Fruit fly (Drosophila melanogaster): Measurements from ENCODE around the gene eIF4E1.

Gene eIF4E1

DNA sequence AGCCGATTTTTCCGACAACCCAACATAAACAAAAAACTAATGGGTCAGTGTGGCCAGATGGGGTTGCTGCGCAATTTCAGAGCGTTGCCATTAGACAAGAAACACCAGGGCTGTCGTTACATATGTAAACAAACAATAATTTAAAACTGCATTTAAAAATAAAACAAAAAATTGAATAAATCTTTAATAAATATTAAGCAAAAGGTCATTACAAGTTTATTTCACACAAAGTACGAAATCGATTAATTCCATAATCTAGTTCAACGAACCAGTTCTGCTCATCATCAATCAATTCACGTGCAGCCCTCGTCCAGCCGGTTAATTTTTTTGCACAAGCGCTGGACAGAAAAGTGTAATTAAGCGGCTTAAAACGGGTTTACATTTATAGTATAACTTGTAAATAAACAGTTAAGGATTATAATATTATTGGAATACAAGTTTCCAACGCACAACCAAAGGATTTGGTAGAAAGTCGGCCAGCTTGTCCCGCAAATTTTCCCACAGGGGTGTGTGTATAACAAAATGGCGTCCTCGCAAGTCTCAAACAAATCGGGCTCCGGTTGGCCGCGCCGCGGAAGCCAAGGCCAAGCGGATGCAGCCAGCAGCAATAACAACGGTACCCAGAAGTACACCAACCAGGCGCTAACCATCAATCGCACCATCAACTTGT is 8.6 kb upstream of the eIF4E1 start, which contains the start of the genes CG4022 and Cpsf5 (continued):
- TF ChIP-seq insv (GFP tag; optimal IDR thresholded peaks at IDR 0.05) (peak in 1 of 2 experiments; percentile 66), luna (GFP tag; optimal IDR thresholded peaks at IDR 0.05) (no peak), Hmr (GFP tag; optimal IDR thresholded peaks at IDR 0.05) (peak; percentile 85), CG7987 (GFP tag; optimal IDR thresholded peaks at IDR 0.05) (no peak), CG7963 (GFP tag; IDR thresholded peaks at IDR 0.05; ENCODE audit: partially characterized antibody) (no peak), gsb-n (tag; optimal IDR thresholded peaks at IDR 0.05) (peak; percentile 84), Hand (GFP tag; optimal IDR thresholded peaks at IDR 0.05) (peak; percentile 55), cwo (GFP tag; optimal IDR thresholded peaks at IDR 0.05) (peak; percentile 58), da (GFP tag; optimal IDR thresholded peaks at IDR 0.05) (peak; percentile 21), chinmo (GFP tag; IDR thresholded peaks at IDR 0.05; ENCODE audit: partially characterized antibody) (0 out of 4 replicates have a peak, but pooled peaks have one; percentile 26), CG9817 (tag; optimal IDR thresholded peaks at IDR 0.05) (peak; percentile 90), CG10959 (GFP tag; IDR thresholded peaks at IDR 0.05) (peak; percentile 70), CG7928 (GFP tag; optimal IDR thresholded peaks at IDR 0.05) (peak; percentile 98), CG8765 (GFP tag; IDR thresholded peaks at IDR 0.05) (peak; percentile 66; the same call in 1 of the 2 replicates), CG7271 (tag; optimal IDR thresholded peaks at IDR 0.05) (peak; percentile 67), lilli (GFP tag; optimal IDR thresholded peaks at IDR 0.05) (peak; percentile 90), Sry-β (GFP tag; optimal IDR thresholded peaks at IDR 0.05) (peak; percentile 42), Myb (GFP tag; optimal IDR thresholded peaks at IDR 0.05) (peak; percentile 44), cato (GFP tag; optimal IDR thresholded peaks at IDR 0.05; ENCODE audit: borderline replicate concordance) (peak; percentile 54), ase (GFP tag; IDR thresholded peaks at IDR 0.05) (peak; percentile 73; the same call in 2 of the 3 replicates), CG3281 (GFP tag; optimal IDR thresholded peaks at IDR 0.05) (peak; percentile 79), Blimp-1 (GFP tag; optimal IDR thresholded peaks at IDR 0.05) (peak; percentile 79), Eip74EF (GFP tag; optimal IDR thresholded peaks at IDR 0.05) (peak in 1 of 2 experiments; percentile 36), twi (tag; optimal IDR thresholded peaks at IDR 0.05) (peak; percentile 83), CG10274 (GFP tag; optimal IDR thresholded peaks at IDR 0.05) (no peak), CG10979 (tag; optimal IDR thresholded peaks at IDR 0.05) (peak; percentile 74), CG13287 (GFP tag; IDR thresholded peaks at IDR 0.05; ENCODE audit: partially characterized antibody) (peak; percentile 68), Abd-B (GFP tag; optimal IDR thresholded peaks at IDR 0.05) (peak; percentile 86), gsb (GFP tag; IDR thresholded peaks at IDR 0.05) (peak; percentile 39; the same call in 1 of the 2 replicates), CG14965 (GFP tag; optimal IDR thresholded peaks at IDR 0.05; ENCODE audit: borderline replicate concordance) (no peak), grn (GFP tag; optimal IDR thresholded peaks at IDR 0.05) (peak; percentile 35), tap (tag; optimal IDR thresholded peaks at IDR 0.05) (peak; percentile 81), CG13894 (tag; optimal IDR thresholded peaks at IDR 0.05) (no peak), Camta (GFP tag; optimal IDR thresholded peaks at IDR 0.05) (peak; percentile 61), CG8281 (tag; optimal IDR thresholded peaks at IDR 0.05) (peak; percentile 36), CG33213 (GFP tag; optimal IDR thresholded peaks at IDR 0.05) (peak; percentile 52), Ravus (GFP tag; IDR thresholded peaks at IDR 0.05) (peak; percentile 25; the same call in 1 of the 2 replicates), Elba2 (GFP tag; optimal IDR thresholded peaks at IDR 0.05) (peak; percentile 63), trh (GFP tag; optimal IDR thresholded peaks at IDR 0.05) (peak; percentile 65), hkb (optimal IDR thresholded peaks at IDR 0.05) (no peak), hkb (GFP tag; IDR thresholded peaks at IDR 0.05) (peak; percentile 87), Side (GFP tag; optimal IDR thresholded peaks at IDR 0.05) (peak; percentile 34), CG17829 (tag; optimal IDR thresholded peaks at IDR 0.05) (peak; percentile 91), onecut (GFP tag; IDR thresholded peaks at IDR 0.05) (peak; percentile 81), sisA (GFP tag; IDR thresholded peaks at IDR 0.05) (peak; percentile 82), pnt (GFP tag; optimal IDR thresholded peaks at IDR 0.05) (peak; percentile 51), CG11085 (GFP tag; IDR thresholded peaks at IDR 0.05) (peak; percentile 56; the same call in 1 of the 2 replicates), sens-2 (GFP tag; IDR thresholded peaks at IDR 0.05) (0 out of 2 replicates have a peak, but pooled peaks have one; percentile 29)
